Fruit fly (Drosophila melanogaster): ENCODE results near the gene exex.

Gene exex

DNA sequence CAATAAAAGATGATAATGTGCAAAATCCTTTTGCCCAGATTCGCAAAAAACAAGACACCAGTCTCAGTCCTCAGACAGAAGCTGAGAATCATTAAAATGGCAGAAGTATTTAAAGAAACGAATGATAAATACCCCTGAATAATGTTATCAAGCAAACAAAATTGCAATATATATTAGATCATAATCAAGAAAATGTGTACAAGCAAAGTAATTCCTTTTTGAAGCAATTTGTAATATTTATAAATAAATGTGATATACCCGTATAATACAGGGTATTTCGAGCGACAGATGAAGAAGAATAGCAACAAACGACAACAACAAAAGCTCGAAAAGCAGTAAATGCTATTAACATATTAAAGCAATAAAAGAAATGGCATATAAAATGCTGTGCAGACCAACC, 10.1 kb downstream of the exex start (continued):
- TF ChIP-seq Dp (GFP tag; optimal IDR thresholded peaks at IDR 0.05) (no peak), grau (tag; optimal IDR thresholded peaks at IDR 0.05) (peak; percentile 20), bsh (GFP tag; optimal IDR thresholded peaks at IDR 0.05) (peak in 1 of 2 experiments; percentile 49), Hr39 (optimal IDR thresholded peaks at IDR 0.05) (no peak), CG10979 (tag; optimal IDR thresholded peaks at IDR 0.05) (peak; percentile 45), ind (GFP tag; optimal IDR thresholded peaks at IDR 0.05) (peak; percentile 9), Blimp-1 (GFP tag; optimal IDR thresholded peaks at IDR 0.05) (peak; percentile 45), Lpt (GFP tag; optimal IDR thresholded peaks at IDR 0.05) (no peak), Dref (GFP tag; IDR thresholded peaks at IDR 0.05) (no peak), CHES-1-like (GFP tag; optimal IDR thresholded peaks at IDR 0.05) (no peak), CG6254 (GFP tag; optimal IDR thresholded peaks at IDR 0.05) (peak; percentile 21), phol (tag; optimal IDR thresholded peaks at IDR 0.05) (peak; percentile 33), CG7556 (GFP tag; optimal IDR thresholded peaks at IDR 0.05) (peak; percentile 13), CG17385 (GFP tag; optimal IDR thresholded peaks at IDR 0.05) (peak; percentile 16), dmrt99B (tag; optimal IDR thresholded peaks at IDR 0.05) (peak; percentile 16), CoRest (tag; optimal IDR thresholded peaks at IDR 0.05) (no peak), lov (optimal IDR thresholded peaks at IDR 0.05) (no peak), lov (GFP tag; IDR thresholded peaks at IDR 0.05) (no peak), CG11085 (GFP tag; IDR thresholded peaks at IDR 0.05) (no peak), Nf-YA (GFP tag; IDR thresholded peaks at IDR 0.05) (no peak), CG6765 (GFP tag; optimal IDR thresholded peaks at IDR 0.05) (no peak), sens (GFP tag) (peak; percentile 78), Sox102F (GFP tag; optimal IDR thresholded peaks at IDR 0.05) (peak; percentile 42)

DNA sequence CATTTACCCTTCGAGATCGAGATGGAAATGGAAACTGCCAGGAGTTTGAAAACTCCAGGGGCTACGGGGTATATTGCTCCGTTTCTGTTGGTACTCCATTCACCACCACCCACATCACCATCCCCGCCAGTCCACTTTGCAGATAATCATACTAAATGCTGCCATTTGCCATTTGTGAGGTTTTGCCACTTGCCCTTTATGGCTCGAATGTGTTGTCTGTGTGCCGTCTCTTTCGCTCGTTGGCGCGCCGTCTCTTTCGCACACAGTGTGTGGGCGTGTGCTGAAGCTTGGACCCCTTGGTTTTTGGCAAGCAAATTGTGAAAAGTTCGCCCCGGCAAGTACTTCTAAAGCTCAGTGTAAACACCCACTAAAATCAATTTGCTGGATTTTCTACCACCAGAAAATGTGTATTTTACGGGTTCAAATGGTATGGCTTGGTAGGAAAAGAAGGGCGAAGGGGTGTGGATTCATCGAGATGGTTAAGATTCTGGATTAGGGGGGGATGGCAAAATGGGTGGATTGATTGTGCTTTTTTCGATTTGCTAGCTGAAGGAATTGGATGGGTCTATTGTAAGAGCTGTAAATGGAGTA, 10.7 kb downstream of the exex start:
- TF ChIP-seq exex (tag; optimal IDR thresholded peaks at IDR 0.05) (peak; percentile 80), CG3995 (GFP tag; optimal IDR thresholded peaks at IDR 0.05) (no peak), Nf-YC (tag; optimal IDR thresholded peaks at IDR 0.05) (peak; percentile 95), CG10979 (tag; optimal IDR thresholded peaks at IDR 0.05) (no peak), CG13894 (tag; optimal IDR thresholded peaks at IDR 0.05) (peak; percentile 23), CG1832 (GFP tag; optimal IDR thresholded peaks at IDR 0.05) (peak; percentile 41), CG6175 (GFP tag; IDR thresholded peaks at IDR 0.05) (0 out of 3 replicates have a peak, but pooled peaks have one; percentile 28), oc (tag; optimal IDR thresholded peaks at IDR 0.05) (peak; percentile 8), CG10321 (GFP tag; IDR thresholded peaks at IDR 0.05) (peak; percentile 74), mirr (GFP tag; optimal IDR thresholded peaks at IDR 0.05) (peak; percentile 12), Ets65A (GFP tag) (peak; percentile 61), abd-A (tag; optimal IDR thresholded peaks at IDR 0.05) (peak; percentile 98), Med (GFP tag) (peak; percentile 23), Nf-YB (GFP tag; optimal IDR thresholded peaks at IDR 0.05) (peak; percentile 90), CG11456 (GFP tag; IDR thresholded peaks at IDR 0.05) (0 out of 3 replicates have a peak, but pooled peaks have one; percentile 34), bcd (GFP tag; optimal IDR thresholded peaks at IDR 0.05) (no peak), Hey (tag; optimal IDR thresholded peaks at IDR 0.05) (no peak), crol (GFP tag; IDR thresholded peaks at IDR 0.05) (peak; percentile 86), chm (GFP tag; IDR thresholded peaks at IDR 0.05) (no peak), CG8089 (GFP tag; optimal IDR thresholded peaks at IDR 0.05) (no peak), seq (GFP tag; IDR thresholded peaks at IDR 0.05) (peak; percentile 71; the same call in 1 of the 2 replicates)

Measured in whole organism, embryonic.